Fruit fly (Drosophila melanogaster) whole organism, adult: ENCODE data around the gene Ance-2.
A peak's percentile ranks its signal among the peaks of the same experiment; 100 is the strongest.

Experiments
- CG11617 ChIP-seq: fragments of 200-800 bp; sonication (Bioruptor generic); optimal IDR thresholded peaks from 2 replicates; lab custom pipeline; 2017; ENCODE audit warnings: mild to moderate bottlenecking, missing biosample characterization, missing genetic modification reagents, missing genetic modification characterization
- CG12768 ChIP-seq: fragments of 200-800 bp; sonication (Bioruptor generic); optimal IDR thresholded peaks from 2 replicates; lab custom pipeline; 2017; ENCODE audit warnings: missing biosample characterization, missing genetic modification characterization, mild to moderate bottlenecking, moderate library complexity, missing genetic modification reagents
- CG14711 ChIP-seq: fragments of 200-800 bp; sonication (Bioruptor generic); optimal IDR thresholded peaks from 2 replicates; lab custom pipeline; 2018; ENCODE audit warnings: missing biosample characterization, mild to moderate bottlenecking, missing genetic modification characterization, moderate library complexity
- CG1620 ChIP-seq: fragments of 200-800 bp; sonication (Bioruptor generic); optimal IDR thresholded peaks from 2 replicates; lab custom pipeline; 2016; ENCODE audit warnings: missing biosample characterization, missing genetic modification characterization
- CG33017 ChIP-seq: fragments of 200-800 bp; sonication (Bioruptor generic); optimal IDR thresholded peaks from 2 replicates; lab custom pipeline; 2018; ENCODE audit warnings: missing biosample characterization, mild to moderate bottlenecking, missing genetic modification characterization, moderate library complexity
- CG5204 ChIP-seq: fragments of 200-800 bp; sonication (Bioruptor generic); optimal IDR thresholded peaks from 2 replicates; lab custom pipeline; 2016; ENCODE audit warnings: missing biosample characterization, missing genetic modification characterization
- CG7045 ChIP-seq: fragments of 200-800 bp; sonication (Bioruptor generic); optimal IDR thresholded peaks from 2 replicates; lab custom pipeline; 2017; ENCODE audit warnings: missing biosample characterization, mild to moderate bottlenecking, missing genetic modification characterization
- CG7101 ChIP-seq: fragments of 200-800 bp; sonication (Bioruptor generic); optimal IDR thresholded peaks from 2 replicates; lab custom pipeline; 2018; ENCODE audit warnings: missing biosample characterization, mild to moderate bottlenecking, missing genetic modification characterization, moderate library complexity
- Clk ChIP-seq: fragments of 200-800 bp; sonication (Bioruptor generic); optimal IDR thresholded peaks from 2 replicates; lab custom pipeline; 2017; ENCODE audit warnings: missing biosample characterization, missing genetic modification characterization
- Crg-1 ChIP-seq: fragments of 200-800 bp; sonication (Bioruptor generic); optimal IDR thresholded peaks from 2 replicates; lab custom pipeline; 2016; ENCODE audit warnings: missing biosample characterization, missing genetic modification characterization
- Hr96 ChIP-seq: fragments of 200-800 bp; sonication (Bioruptor generic); optimal IDR thresholded peaks from 2 replicates; lab custom pipeline; 2016; ENCODE audit warnings: missing biosample characterization, missing genetic modification characterization
- Mnt ChIP-seq: fragments of 200-800 bp; sonication (Bioruptor generic); optimal IDR thresholded peaks from 2 replicates; lab custom pipeline; 2016; ENCODE audit warnings: missing biosample characterization, mild to moderate bottlenecking, missing genetic modification characterization
- bab1 ChIP-seq: fragments of 200-800 bp; sonication (Bioruptor generic); optimal IDR thresholded peaks from 3 replicates; lab custom pipeline; 2019; ENCODE audit warnings: missing biosample characterization, mild to moderate bottlenecking, missing genetic modification characterization, moderate library complexity
- cic ChIP-seq: fragments of 200-800 bp; sonication (Bioruptor generic); optimal IDR thresholded peaks from 2 replicates; lab custom pipeline; 2017; ENCODE audit warnings: missing biosample characterization, mild to moderate bottlenecking, missing genetic modification characterization, moderate library complexity
- cnc ChIP-seq, 2 experiments: fragments of >200 bp; optimal IDR thresholded peaks; 2 replicates each; lab custom pipeline; 2017
- kay ChIP-seq: fragments of 200-800 bp; sonication (Bioruptor generic); peaks from one replicate; lab custom pipeline; 2016; ENCODE audit warnings: missing biosample characterization, missing genetic modification characterization, borderline replicate concordance
- ovo ChIP-seq: fragments of 200-800 bp; sonication (Bioruptor generic); optimal IDR thresholded peaks from 2 replicates; lab custom pipeline; 2016; ENCODE audit warnings: missing biosample characterization, missing genetic modification characterization
- pad ChIP-seq: fragments of 200-800 bp; sonication (Bioruptor generic); optimal IDR thresholded peaks from 3 replicates; lab custom pipeline; 2017; ENCODE audit warnings: missing biosample characterization, missing genetic modification characterization, mild to moderate bottlenecking, moderate library complexity, missing genetic modification reagents
- tj ChIP-seq: fragments of 200-800 bp; sonication (Bioruptor generic); optimal IDR thresholded peaks from 3 replicates; lab custom pipeline; 2017; ENCODE audit warnings: missing biosample characterization, mild to moderate bottlenecking, missing genetic modification characterization, moderate library complexity
- toe ChIP-seq: fragments of 200-800 bp; sonication (Bioruptor generic); optimal IDR thresholded peaks from 2 replicates; lab custom pipeline; 2016; ENCODE audit warnings: missing biosample characterization, missing genetic modification characterization

Gene Ance-2

dm6 chr2L:13893439-13893838 lies 15.7 kb upstream of the Ance-2 start:
- TF ChIP-seq Hr96 (GFP tag; lab: Kevin White, UChicago) (no peak), cnc (optimal IDR thresholded peaks at IDR 0.05; lab: Kevin White, UChicago) (no peak), CG14711 (tag; lab: Kevin White, UChicago) (no peak), CG7101 (tag; lab: Kevin White, UChicago) (no peak), cic (no peak), CG12768 (GFP tag; lab: Kevin White, UChicago) (no peak), CG7045 (GFP tag; lab: Kevin White, UChicago) (peak; percentile 10)

DNA sequence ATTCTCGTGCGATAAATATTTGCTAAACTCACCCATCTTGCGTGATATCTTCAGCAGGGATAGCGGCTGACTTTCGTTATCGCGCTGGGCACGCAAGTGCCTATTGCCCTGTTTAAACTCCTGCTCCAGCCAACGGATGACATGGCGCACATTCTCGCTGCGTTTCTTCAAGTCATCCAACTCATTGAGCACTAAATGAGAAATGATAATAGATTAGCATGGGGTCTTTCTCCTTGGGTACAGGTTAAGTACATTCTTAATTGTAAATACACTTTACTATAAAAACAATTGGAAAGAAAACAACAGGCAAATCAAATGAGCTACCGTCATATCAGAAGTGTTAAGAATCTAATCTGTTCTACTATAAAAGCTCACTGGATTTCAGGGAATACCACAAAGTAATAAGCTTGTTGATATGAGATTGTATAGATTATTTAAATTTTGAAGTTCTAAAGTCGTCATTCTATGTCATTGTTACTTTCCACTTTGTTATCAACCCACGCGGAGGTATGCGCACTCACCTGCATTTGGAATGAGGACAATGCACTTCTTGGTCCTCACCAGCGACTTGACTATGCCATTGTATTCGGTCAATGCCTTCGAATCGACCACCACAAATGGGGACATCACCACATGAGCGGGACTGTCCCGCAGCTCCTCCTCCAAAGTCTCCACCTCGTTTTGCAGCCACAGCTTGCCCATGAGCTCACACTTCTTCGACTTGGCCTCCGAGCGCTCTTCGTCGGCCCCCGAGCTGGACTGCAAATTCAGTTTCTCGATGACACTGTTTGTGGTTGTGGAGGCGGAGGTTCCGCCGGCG lies 8.8 kb upstream of the Ance-2 start:
- TF ChIP-seq CG7045 (GFP tag; lab: Kevin White, UChicago) = no peak
- TF ChIP-seq cic = peak; percentile 92

dm6 chr2L:13903796-13904330 lies 5.3 kb upstream of the Ance-2 start:
- TF ChIP-seq CG11617 (GFP tag; lab: Kevin White, UChicago) (no peak), Crg-1 (GFP tag; lab: Kevin White, UChicago) (no peak), ovo (GFP tag; lab: Kevin White, UChicago) (no peak), cic (peak; percentile 75), CG7045 (GFP tag; lab: Kevin White, UChicago) (no peak), cnc (optimal IDR thresholded peaks at IDR 0.05; lab: Kevin White, UChicago) (peak in 1 of 2 experiments; percentile 41), pad (GFP tag; lab: Kevin White, UChicago) (no peak), CG5204 (GFP tag; lab: Kevin White, UChicago) (no peak), CG14711 (tag; lab: Kevin White, UChicago) (no peak), Mnt (no peak), CG12768 (GFP tag; lab: Kevin White, UChicago) (no peak), Clk (no peak), Hr96 (GFP tag; lab: Kevin White, UChicago) (no peak), CG7101 (tag; lab: Kevin White, UChicago) (no peak), toe (GFP tag; lab: Kevin White, UChicago) (no peak), bab1 (GFP tag; lab: Kevin White, UChicago) (no peak), CG1620 (no peak), CG33017 (tag; lab: Kevin White, UChicago) (no peak), kay (GFP tag; lab: Kevin White, UChicago) (peak; percentile 97), tj (GFP tag; lab: Kevin White, UChicago) (peak; percentile 85)

- TF ChIP-seq kay (GFP tag; lab: Kevin White, UChicago) (no peak), CG7045 (GFP tag; lab: Kevin White, UChicago) (peak; percentile 85), tj (GFP tag; lab: Kevin White, UChicago) (peak; percentile 82), CG33017 (tag; lab: Kevin White, UChicago) (peak; percentile 28), Mnt (peak; percentile 86), CG11617 (GFP tag; lab: Kevin White, UChicago) (peak; percentile 95), CG14711 (tag; lab: Kevin White, UChicago) (peak; percentile 50), Clk (peak; percentile 87), CG12768 (GFP tag; lab: Kevin White, UChicago) (peak; percentile 61), bab1 (GFP tag; lab: Kevin White, UChicago) (peak; percentile 99), toe (GFP tag; lab: Kevin White, UChicago) (no peak), CG7101 (tag; lab: Kevin White, UChicago) (peak; percentile 54), ovo (GFP tag; lab: Kevin White, UChicago) (peak; percentile 78), pad (GFP tag; lab: Kevin White, UChicago) (peak; percentile 60), CG1620 (peak; percentile 93), CG5204 (GFP tag; lab: Kevin White, UChicago) (no peak), Hr96 (GFP tag; lab: Kevin White, UChicago) (peak; percentile 92), cic (peak; percentile 54), Crg-1 (GFP tag; lab: Kevin White, UChicago) (peak; percentile 71), cnc (optimal IDR thresholded peaks at IDR 0.05; lab: Kevin White, UChicago) (no peak)
These were observed 4.7 kb upstream of the Ance-2 start, which contains the start of gene Smg5 for dm6 chr2L:13904331-13904911. Smg5 (minus strand) TSS chr2L:13904661.

DNA sequence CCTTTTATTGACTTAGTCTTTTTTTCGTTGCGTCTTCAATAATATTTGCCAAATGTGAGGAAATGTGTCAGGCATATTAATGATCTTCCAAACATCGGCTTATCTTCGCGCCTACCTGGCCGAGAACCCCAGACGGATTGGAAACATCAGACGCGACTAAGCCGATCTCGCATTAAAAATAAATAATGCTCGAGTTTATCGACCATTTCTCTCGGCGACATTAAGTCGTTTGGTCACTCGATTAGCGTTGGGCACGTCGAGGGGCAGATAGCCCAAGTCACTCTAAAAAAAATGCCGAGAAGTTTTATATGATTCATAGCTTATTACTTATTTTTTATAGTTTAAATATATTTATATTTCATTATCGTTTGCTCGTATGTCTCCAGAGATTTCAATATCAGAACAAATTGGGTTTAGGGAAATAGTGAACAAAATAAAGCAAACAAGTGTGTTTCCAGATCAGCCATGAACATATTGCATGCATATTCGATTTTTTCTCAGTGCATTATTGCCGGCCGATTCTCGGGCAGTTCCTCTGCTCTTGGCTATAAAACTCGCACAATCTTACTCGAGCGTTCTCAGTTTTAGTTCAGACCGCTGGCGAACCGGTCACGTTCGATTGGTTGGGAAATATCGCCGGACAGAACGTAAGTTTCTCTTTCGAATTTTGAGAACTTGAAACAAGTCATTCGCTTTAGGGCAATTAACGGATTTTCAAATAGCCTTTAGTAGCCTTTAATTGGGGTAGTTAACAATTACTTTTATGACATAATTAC lies 3.9 kb upstream of the Ance-2 start, which contains the start of gene Ance:
Gene Ance (plus strand): TSS at position 574 of the 776 bp plus-strand sequence.
- peak; percentile 52 for TF ChIP-seq CG11617 (GFP tag; lab: Kevin White, UChicago)
- peak; percentile 36 for TF ChIP-seq Hr96 (GFP tag; lab: Kevin White, UChicago)
- TF ChIP-seq CG14711 (tag; lab: Kevin White, UChicago) = no peak
- TF ChIP-seq tj (GFP tag; lab: Kevin White, UChicago) = no peak
- peak; percentile 90 for TF ChIP-seq kay (GFP tag; lab: Kevin White, UChicago)
- TF ChIP-seq cic = peak; percentile 74
- TF ChIP-seq Clk = no peak
- no peak for TF ChIP-seq CG7101 (tag; lab: Kevin White, UChicago)
- peak; percentile 15 for TF ChIP-seq CG33017 (tag; lab: Kevin White, UChicago)
- no peak for TF ChIP-seq cnc (optimal IDR thresholded peaks at IDR 0.05; lab: Kevin White, UChicago)
- peak; percentile 48 for TF ChIP-seq CG7045 (GFP tag; lab: Kevin White, UChicago)
- peak; percentile 18 for TF ChIP-seq bab1 (GFP tag; lab: Kevin White, UChicago)
- TF ChIP-seq pad (GFP tag; lab: Kevin White, UChicago) = no peak
- peak; percentile 9 for TF ChIP-seq CG12768 (GFP tag; lab: Kevin White, UChicago)
